Fruit fly (Drosophila melanogaster): ENCODE data around the gene AsnS.

DNA sequence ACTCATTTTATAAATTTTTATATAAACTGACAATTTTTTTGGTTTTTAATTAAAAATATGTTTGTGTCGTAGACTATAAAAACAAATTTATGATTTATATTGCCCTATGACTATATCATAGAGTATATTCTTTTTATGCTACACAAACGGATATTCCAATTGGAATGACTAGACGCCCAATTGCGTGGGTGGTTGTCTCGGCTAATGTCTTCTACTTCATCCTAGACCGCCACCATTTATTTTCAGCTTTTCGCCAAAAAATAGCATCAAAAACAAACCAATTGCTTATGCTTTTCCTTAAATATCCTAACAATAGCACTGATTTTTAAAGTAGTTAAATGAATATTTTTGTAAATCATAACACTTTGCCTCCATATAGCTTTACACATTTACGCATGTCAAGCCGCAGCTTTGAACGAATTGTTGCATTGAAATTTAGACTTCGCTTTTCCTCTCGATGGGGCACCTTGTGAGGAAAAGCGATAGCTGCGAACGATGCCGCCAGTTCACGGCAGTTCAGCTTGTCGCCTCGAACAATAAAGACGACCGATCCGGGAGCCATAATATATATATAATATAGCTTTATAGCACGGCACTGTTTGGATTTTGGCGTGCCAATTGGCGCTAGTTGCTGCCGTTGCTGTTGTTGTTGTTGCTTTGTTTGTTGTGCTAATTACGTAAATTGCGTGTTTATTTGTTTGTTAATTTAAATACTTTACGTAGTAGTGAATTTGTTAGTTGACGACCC is 29.3 kb downstream of the AsnS start:
- no peak for TF ChIP-seq usp (GFP tag; optimal IDR thresholded peaks at IDR 0.05)
- no peak for TF ChIP-seq psq (optimal IDR thresholded peaks at IDR 0.05)
- no peak for TF ChIP-seq CG8478 (optimal IDR thresholded peaks at IDR 0.05)
- no peak for TF ChIP-seq Dll (optimal IDR thresholded peaks at IDR 0.05)
- peak in 1 of 2 experiments; percentile 52 for TF ChIP-seq EcR (GFP tag; optimal IDR thresholded peaks at IDR 0.05)

Data from whole organism.